Worm (Caenorhabditis elegans): Measurements from ENCODE around the gene F26F12.3.

DNA sequence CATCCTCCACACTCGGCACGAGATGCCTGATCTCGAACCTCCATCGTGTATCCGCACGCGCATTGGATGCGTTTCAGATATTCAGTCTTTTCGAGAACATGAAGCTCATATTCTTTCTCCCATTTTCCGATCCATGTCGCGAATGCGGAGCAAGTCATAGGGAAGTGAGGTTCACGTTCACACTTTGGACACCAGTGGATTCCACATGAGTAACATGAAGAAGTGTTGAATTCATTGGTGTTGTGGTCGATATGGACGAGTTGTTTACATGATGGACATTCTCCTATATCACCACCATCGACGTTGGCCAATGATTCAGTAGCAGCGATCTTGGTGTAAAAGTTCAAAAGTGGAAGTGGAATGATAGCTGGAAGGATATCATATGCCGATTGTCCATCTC is 4.6 kb downstream of the F26F12.3 start:
- TF ChIP-seq ref-1 (GFP tag; conservative IDR thresholded peaks at IDR 0.05) (no peak), klf-2 (GFP tag; conservative IDR thresholded peaks at IDR 0.05) (no peak), cog-1 (tag; optimal IDR thresholded peaks at IDR 0.05) (no peak), ztf-23 (GFP tag; IDR thresholded peaks at IDR 0.05) (no peak), ztf-29 (GFP tag; IDR thresholded peaks at IDR 0.05) (no peak), flt-1 (GFP tag; IDR thresholded peaks at IDR 0.05) (no peak), tab-1 (GFP tag; IDR thresholded peaks at IDR 0.05) (no peak), med-1 (GFP tag; optimal IDR thresholded peaks at IDR 0.05; ENCODE audit: insufficient read depth) (no peak), T22C8.4 (GFP tag; IDR thresholded peaks at IDR 0.05) (no peak)
